Worm (Caenorhabditis elegans): ENCODE measurements around the gene ocr-1.

DNA sequence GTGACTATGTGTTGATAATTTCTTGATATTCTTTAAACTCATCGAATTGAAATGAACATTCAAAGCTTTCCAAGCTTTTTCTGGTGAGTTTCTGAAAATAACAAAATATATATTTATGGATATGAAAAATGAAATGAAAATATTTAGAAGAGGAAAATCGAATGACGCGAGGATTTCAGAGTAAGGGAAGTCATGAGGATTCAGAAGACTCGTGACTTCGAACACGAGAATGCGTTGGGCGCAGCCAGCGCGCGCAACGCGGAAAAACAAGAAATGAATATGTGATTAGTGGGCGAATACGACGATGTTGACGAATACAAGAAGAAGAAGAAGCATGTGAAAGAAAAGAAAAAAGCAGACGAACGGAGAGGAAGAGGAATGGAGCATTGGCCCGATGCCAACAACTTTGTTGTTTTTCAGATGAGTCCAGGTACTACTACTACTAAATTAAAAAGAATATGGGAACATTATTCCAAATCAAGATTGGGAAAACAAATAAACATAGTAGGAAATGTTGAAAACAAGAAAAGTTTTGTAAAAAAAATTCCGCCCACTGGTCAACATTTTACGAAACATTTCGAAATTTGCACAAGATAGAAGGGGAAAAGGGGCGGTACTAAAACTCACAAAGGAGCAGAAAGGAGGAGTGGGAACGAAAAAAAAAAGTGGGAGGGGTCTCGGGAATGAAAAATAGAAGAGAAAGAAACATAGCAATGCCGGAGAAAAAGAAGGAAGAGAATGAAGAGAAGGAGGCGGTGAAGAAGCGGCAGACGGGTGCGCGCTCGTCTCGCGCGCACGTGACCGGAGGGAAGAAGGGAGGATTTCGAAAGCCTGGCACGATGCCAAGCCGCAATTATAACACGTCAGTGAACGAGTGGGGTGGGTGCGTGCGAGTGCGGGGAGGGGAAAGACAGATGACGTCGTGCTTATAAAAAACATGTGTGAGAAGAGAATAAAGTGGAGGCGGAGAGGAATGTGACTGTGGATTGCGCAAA lies 48.7 kb upstream of the ocr-1 start:
- no peak for TF ChIP-seq unc-130 (GFP tag; optimal IDR thresholded peaks at IDR 0.05)
- no peak for TF ChIP-seq dpl-1 (GFP tag; optimal IDR thresholded peaks at IDR 0.05)
- TF ChIP-seq unc-62 (GFP tag; optimal IDR thresholded peaks at IDR 0.05), result peak; percentile 68
- peak; percentile 92 for TF ChIP-seq B0336.3 (GFP tag; IDR thresholded peaks at IDR 0.05)
- no peak for TF ChIP-seq him-1 (tag; optimal IDR thresholded peaks at IDR 0.05)

Measured in whole organism, young adult.